Fruit fly (Drosophila melanogaster) whole organism, wandering third instar larva: ENCODE measurements around the gene CG2519.

Experiments
- Abd-B ChIP-seq: fragments of >200 bp; optimal IDR thresholded peaks from 2 replicates; lab custom pipeline; 2017; ENCODE audit warnings: missing biosample characterization, missing genetic modification characterization
- CG32264 ChIP-seq: fragments of 200-800 bp; sonication (Bioruptor generic); optimal IDR thresholded peaks from 2 replicates; lab custom pipeline; 2016; ENCODE audit warnings: missing biosample characterization, missing genetic modification characterization
- CG9705 ChIP-seq: fragments of 200-800 bp; sonication (Bioruptor generic); optimal IDR thresholded peaks from 2 replicates; lab custom pipeline; 2018; ENCODE audit warnings: missing biosample characterization, mild to moderate bottlenecking, missing genetic modification characterization
- CrebA ChIP-seq: fragments of 200-800 bp; sonication (Bioruptor generic); optimal IDR thresholded peaks from 2 replicates; lab custom pipeline; 2016; ENCODE audit warnings: missing biosample characterization, mild to moderate bottlenecking, missing genetic modification characterization, borderline replicate concordance
- Dfd ChIP-seq: fragments of >200 bp; optimal IDR thresholded peaks from 2 replicates; lab custom pipeline; 2017; ENCODE audit warnings: missing biosample characterization, missing genetic modification characterization
- Dif ChIP-seq: fragments of 200-275, 200-300 bp; sonication (Bioruptor generic); optimal IDR thresholded peaks from 2 replicates; lab custom pipeline; 2018; ENCODE audit warnings: missing biosample characterization, missing genetic modification characterization; ENCODE audit not compliant: partially characterized antibody
- GATAd ChIP-seq: sonication (Bioruptor generic); optimal IDR thresholded peaks from 2 replicates; lab custom pipeline; 2016; ENCODE audit warnings: missing biosample characterization, missing genetic modification characterization
- HLH106 ChIP-seq: fragments of 200-800 bp; optimal IDR thresholded peaks from 3 replicates; lab custom pipeline; 2019; ENCODE audit warnings: missing biosample characterization, mild to moderate bottlenecking, missing genetic modification characterization, moderate library complexity
- Hnf4 ChIP-seq: fragments of 200-800 bp; sonication (Bioruptor generic); optimal IDR thresholded peaks from 2 replicates; lab custom pipeline; 2016; ENCODE audit warnings: missing biosample characterization, mild to moderate bottlenecking, missing genetic modification characterization
- Hr78 ChIP-seq: fragments of >200 bp; optimal IDR thresholded peaks from 2 replicates; lab custom pipeline; 2017; ENCODE audit warnings: missing biosample characterization, missing genetic modification characterization
- Hr83 ChIP-seq: fragments of 200-300 bp; sonication (Bioruptor generic); optimal IDR thresholded peaks from 2 replicates; lab custom pipeline; 2016; ENCODE audit warnings: missing biosample characterization, mild to moderate bottlenecking, missing genetic modification characterization, moderate library complexity; ENCODE audit not compliant: poor library complexity, severe bottlenecking
- Jra ChIP-seq: sonication (Bioruptor generic); optimal IDR thresholded peaks from 2 replicates; lab custom pipeline; 2016; ENCODE audit warnings: missing biosample characterization, missing genetic modification characterization
- Mio ChIP-seq: sonication (Bioruptor generic); optimal IDR thresholded peaks from 2 replicates; lab custom pipeline; 2016; ENCODE audit warnings: missing biosample characterization, missing genetic modification characterization
- Myc ChIP-seq: fragments of >200 bp; optimal IDR thresholded peaks from 2 replicates; lab custom pipeline; 2017
- N ChIP-seq: fragments of >200 bp; optimal IDR thresholded peaks from 2 replicates; lab custom pipeline; 2018; ENCODE audit warnings: missing biosample characterization, missing external identifiers, missing genetic modification characterization
- OdsH ChIP-seq: fragments of 200-800 bp; sonication (Bioruptor generic); optimal IDR thresholded peaks from 2 replicates; lab custom pipeline; 2016; ENCODE audit warnings: missing biosample characterization, mild to moderate bottlenecking, missing genetic modification characterization
- Rel ChIP-seq, 2 experiments: fragments of 200-800 bp; sonication (Bioruptor generic) in 1 of 2; optimal IDR thresholded peaks; 2 replicates in 1 of 2; 3 replicates in 1 of 2; lab custom pipeline; 2016 to 2019; ENCODE audit warnings: mild to moderate bottlenecking in 2 of 2, missing biosample characterization in 2 of 2, missing genetic modification characterization in 2 of 2, moderate library complexity in 1 of 2
- Sp1 ChIP-seq: fragments of 200-800 bp; sonication (Bioruptor generic); optimal IDR thresholded peaks from 3 replicates; lab custom pipeline; 2019; ENCODE audit warnings: missing biosample characterization, mild to moderate bottlenecking, missing genetic modification characterization, moderate library complexity
- Vsx2 ChIP-seq: fragments of 200-300, 225-300 bp; sonication (Bioruptor generic); optimal IDR thresholded peaks from 2 replicates; lab custom pipeline; 2018; ENCODE audit warnings: missing biosample characterization, missing genetic modification characterization; ENCODE audit not compliant: partially characterized antibody
- br ChIP-seq: fragments of 200-800 bp; sonication (Bioruptor generic); optimal IDR thresholded peaks from 2 replicates; lab custom pipeline; 2016; ENCODE audit warnings: missing biosample characterization, missing genetic modification characterization
- brk ChIP-seq: fragments of 200-800 bp; sonication (Bioruptor generic); optimal IDR thresholded peaks from 2 replicates; lab custom pipeline; 2016; ENCODE audit warnings: missing biosample characterization, mild to moderate bottlenecking, missing genetic modification characterization
- dl ChIP-seq, 2 experiments: fragments of 175-275, 200-275 bp in 1 of 2; fragments of 200-275 bp in 1 of 2; sonication (Bioruptor generic); optimal IDR thresholded peaks; lab custom pipeline; 2018; ENCODE audit warnings: mild to moderate bottlenecking in 2 of 2, missing biosample characterization in 2 of 2, missing genetic modification characterization in 2 of 2, moderate library complexity in 2 of 2; ENCODE audit not compliant: partially characterized antibody in 2 of 2, insufficient read depth in 1 of 2
- dmrt93B ChIP-seq: fragments of 200-800 bp; sonication (Bioruptor generic); optimal IDR thresholded peaks from 2 replicates; lab custom pipeline; 2018; ENCODE audit warnings: missing biosample characterization, mild to moderate bottlenecking, missing genetic modification characterization
- dsf ChIP-seq: sonication (Bioruptor generic); optimal IDR thresholded peaks from 2 replicates; lab custom pipeline; 2016; ENCODE audit warnings: missing biosample characterization, missing genetic modification characterization, borderline replicate concordance
- ey ChIP-seq: fragments of 200-800 bp; sonication (Bioruptor generic); optimal IDR thresholded peaks from 2 replicates; lab custom pipeline; 2016; ENCODE audit warnings: missing biosample characterization, missing genetic modification characterization
- foxo ChIP-seq, 2 experiments: fragments of 200-800 bp; sonication (Bioruptor generic); optimal IDR thresholded peaks; 2 replicates in 1 of 2; 3 replicates in 1 of 2; lab custom pipeline; 2016 to 2017; ENCODE audit warnings: missing biosample characterization in 2 of 2, missing genetic modification characterization in 2 of 2
- fru ChIP-seq: fragments of 200-800 bp; sonication (Bioruptor generic); optimal IDR thresholded peaks from 3 replicates; lab custom pipeline; 2016; ENCODE audit warnings: missing biosample characterization, mild to moderate bottlenecking, missing genetic modification characterization
- h ChIP-seq: fragments of 200-800 bp; sonication (Bioruptor generic); optimal IDR thresholded peaks from 3 replicates; lab custom pipeline; 2016; ENCODE audit warnings: missing biosample characterization, mild to moderate bottlenecking, missing genetic modification characterization
- jim ChIP-seq: fragments of 175-275, 200-325 bp; sonication (Bioruptor generic); optimal IDR thresholded peaks from 2 replicates; lab custom pipeline; 2016; ENCODE audit warnings: missing biosample characterization, mild to moderate bottlenecking, missing genetic modification characterization
- lola ChIP-seq: fragments of >200 bp; optimal IDR thresholded peaks from 2 replicates; lab custom pipeline; 2017; ENCODE audit warnings: missing biosample characterization, missing genetic modification characterization
- pan ChIP-seq: fragments of >200 bp; optimal IDR thresholded peaks from 2 replicates; lab custom pipeline; 2017
- psq ChIP-seq: fragments of 200-800 bp; sonication (Bioruptor generic); optimal IDR thresholded peaks from 3 replicates; lab custom pipeline; 2017; ENCODE audit warnings: missing biosample characterization, mild to moderate bottlenecking, missing genetic modification characterization, moderate library complexity
- rgr ChIP-seq: fragments of 200-800 bp; sonication (Bioruptor generic); optimal IDR thresholded peaks from 3 replicates; lab custom pipeline; 2016; ENCODE audit warnings: missing biosample characterization, mild to moderate bottlenecking, missing genetic modification characterization
- sage ChIP-seq: fragments of 200-800 bp; sonication (Bioruptor generic); optimal IDR thresholded peaks from 2 replicates; lab custom pipeline; 2016; ENCODE audit warnings: missing biosample characterization, mild to moderate bottlenecking, missing genetic modification characterization
- sv ChIP-seq: fragments of 200-800 bp; sonication (Bioruptor generic); optimal IDR thresholded peaks from 3 replicates; lab custom pipeline; 2016; ENCODE audit warnings: missing biosample characterization, missing genetic modification characterization
- tai ChIP-seq: sonication (Bioruptor generic); optimal IDR thresholded peaks from 2 replicates; lab custom pipeline; 2016; ENCODE audit warnings: missing biosample characterization, missing genetic modification characterization
- usp ChIP-seq: fragments of >200 bp; optimal IDR thresholded peaks from 2 replicates; lab custom pipeline; 2017; ENCODE audit warnings: missing biosample characterization, missing genetic modification characterization
- woc ChIP-seq: sonication (Bioruptor generic); optimal IDR thresholded peaks from 2 replicates; lab custom pipeline; 2016; ENCODE audit warnings: missing biosample characterization, mild to moderate bottlenecking, missing genetic modification characterization

The CG2519 gene

DNA sequence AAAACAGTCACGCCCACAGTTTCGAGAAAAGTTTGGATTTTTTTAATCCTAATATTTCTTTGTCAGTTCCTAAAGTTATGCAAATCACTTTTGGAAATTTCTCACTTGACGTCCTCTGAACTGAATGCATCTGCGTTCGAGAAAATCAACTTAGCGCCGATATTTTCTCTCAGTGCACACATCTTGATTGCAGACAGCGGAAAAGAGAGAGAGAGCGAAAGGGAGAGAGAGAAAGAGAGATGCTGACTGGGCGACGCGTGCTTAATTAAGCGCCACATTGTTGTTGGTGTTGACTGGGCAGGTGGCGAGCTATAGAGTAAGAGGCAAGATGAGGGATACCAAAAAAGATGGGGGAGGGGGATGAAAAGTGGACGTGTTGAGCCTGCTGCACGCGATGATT, 28.9 kb downstream of the CG2519 start (continued):
- TF ChIP-seq dl (GFP tag; optimal IDR thresholded peaks at IDR 0.05; lab: Kevin White, UChicago; ENCODE audit: insufficient read depth in 1 of 2, partially characterized antibody in 2 of 2) = no peak
- no peak for TF ChIP-seq Sp1 (GFP tag; lab: Kevin White, UChicago)
- TF ChIP-seq ey (GFP tag; lab: Kevin White, UChicago) = peak; percentile 40
- TF ChIP-seq tai (GFP tag; lab: Kevin White, UChicago) = no peak
- TF ChIP-seq Vsx2 (GFP tag; lab: Kevin White, UChicago) = no peak
- no peak for TF ChIP-seq lola (GFP tag; lab: Kevin White, UChicago)
- TF ChIP-seq Jra (GFP tag; lab: Kevin White, UChicago) = no peak
- TF ChIP-seq foxo (GFP tag; optimal IDR thresholded peaks at IDR 0.05; lab: Kevin White, UChicago) = peak in 1 of 2 experiments; percentile 62
- TF ChIP-seq sv = no peak
- no peak for TF ChIP-seq CG9705 (GFP tag; lab: Kevin White, UChicago)
- peak; percentile 39 for TF ChIP-seq OdsH (GFP tag; lab: Kevin White, UChicago)
- no peak for TF ChIP-seq Hr78 (GFP tag; lab: Kevin White, UChicago)
- TF ChIP-seq HLH106 (tag; lab: Kevin White, UChicago) = peak; percentile 48
- no peak for TF ChIP-seq CG32264 (GFP tag; lab: Kevin White, UChicago)
- no peak for TF ChIP-seq N (GFP tag; lab: Kevin White, UChicago)
- no peak for TF ChIP-seq GATAd (GFP tag; lab: Kevin White, UChicago)
- peak; percentile 35 for TF ChIP-seq h
- TF ChIP-seq, all 38 proteins: peak for 11

DNA sequence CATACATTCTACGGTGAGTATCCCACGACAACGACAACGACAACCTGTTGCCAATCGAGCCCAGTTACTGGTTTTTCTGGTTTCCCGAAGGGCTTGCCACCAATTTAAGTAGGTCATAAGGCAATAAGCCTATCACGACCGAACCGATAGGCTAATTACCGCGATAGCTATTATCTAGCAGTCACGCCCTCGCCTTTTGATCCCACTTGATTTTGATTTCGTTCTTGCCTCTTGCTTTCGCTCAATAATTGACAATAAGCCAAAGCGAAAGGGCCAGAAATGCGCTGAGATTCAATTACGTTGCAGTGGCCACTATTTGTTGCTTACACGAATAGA, 29.7 kb downstream of the CG2519 start:
- TF ChIP-seq Vsx2 (GFP tag; lab: Kevin White, UChicago) (peak; percentile 71), Dif (GFP tag; lab: Kevin White, UChicago) (peak; percentile 44), CG32264 (GFP tag; lab: Kevin White, UChicago) (no peak), woc (no peak)

DNA sequence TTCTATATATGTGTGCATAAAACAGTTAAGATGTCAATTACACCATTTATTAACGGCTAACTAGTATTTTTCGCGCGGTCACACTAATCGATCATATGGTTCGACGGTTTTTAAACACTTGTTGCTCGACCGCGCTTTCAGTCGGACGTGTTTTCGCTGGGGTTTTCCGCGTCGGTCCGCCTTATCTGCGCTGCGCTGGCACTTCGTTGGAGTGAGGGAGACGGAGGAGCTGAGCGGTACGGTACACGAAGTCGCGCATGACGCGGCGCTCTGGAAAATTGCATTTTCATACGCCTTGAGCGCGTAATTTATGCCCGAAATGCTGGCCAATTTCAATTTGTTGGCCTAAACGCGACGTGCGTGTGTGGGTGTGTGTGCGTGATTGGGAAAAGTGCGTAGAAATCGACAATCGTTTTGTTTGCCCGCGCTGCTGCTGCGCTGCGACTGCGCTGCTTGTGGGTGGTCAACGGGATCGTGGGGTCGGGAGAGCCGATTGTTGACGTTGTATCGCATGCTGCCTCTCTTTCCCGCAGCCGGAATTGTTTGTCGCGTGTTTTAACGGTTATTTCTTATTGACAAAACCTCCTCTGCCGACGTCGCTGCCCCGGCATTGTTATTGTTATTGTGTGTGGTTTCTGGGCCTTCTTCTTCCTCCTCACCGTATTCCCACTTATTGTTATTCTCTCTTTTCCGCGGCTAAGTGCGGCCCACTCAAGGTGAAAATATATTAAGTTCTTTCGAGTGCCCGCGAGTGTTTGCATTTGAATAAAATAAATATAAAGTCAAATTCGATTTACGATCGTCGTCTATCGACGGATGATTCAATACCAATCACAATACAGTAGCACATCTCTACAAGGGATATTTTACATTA, 30.3 kb downstream of the CG2519 start, which contains the start of gene Itpr:
TSS of gene Itpr (plus strand) at position 116 of the 874 bp plus-strand sequence.
- TF ChIP-seq rgr (GFP tag; lab: Kevin White, UChicago) (no peak), OdsH (GFP tag; lab: Kevin White, UChicago) (peak; percentile 16), usp (GFP tag; lab: Kevin White, UChicago) (no peak), Vsx2 (GFP tag; lab: Kevin White, UChicago) (no peak), GATAd (GFP tag; lab: Kevin White, UChicago) (no peak), lola (GFP tag; lab: Kevin White, UChicago) (no peak), N (GFP tag; lab: Kevin White, UChicago) (no peak), brk (GFP tag; lab: Kevin White, UChicago) (no peak), dmrt93B (GFP tag; lab: Kevin White, UChicago) (no peak), jim (GFP tag; lab: Kevin White, UChicago) (no peak), sage (GFP tag; lab: Kevin White, UChicago) (no peak), Sp1 (GFP tag; lab: Kevin White, UChicago) (peak; percentile 28), Hr78 (GFP tag; lab: Kevin White, UChicago) (no peak), Dfd (GFP tag; lab: Kevin White, UChicago) (no peak), fru (GFP tag; lab: Kevin White, UChicago) (no peak), HLH106 (tag; lab: Kevin White, UChicago) (no peak), Jra (GFP tag; lab: Kevin White, UChicago) (peak; percentile 49), Hnf4 (GFP tag; lab: Kevin White, UChicago) (peak; percentile 26), psq (peak; percentile 12), Rel (GFP tag; optimal IDR thresholded peaks at IDR 0.05; lab: Kevin White, UChicago) (no peak), Rel (tag; optimal IDR thresholded peaks at IDR 0.05; lab: Kevin White, UChicago) (peak; percentile 73), Dif (GFP tag; lab: Kevin White, UChicago) (peak; percentile 34), Hr83 (peak; percentile 62), foxo (GFP tag; optimal IDR thresholded peaks at IDR 0.05; lab: Kevin White, UChicago) (peak in 1 of 2 experiments; percentile 7), sv (no peak), Abd-B (GFP tag; lab: Kevin White, UChicago) (no peak), pan (lab: Kevin White, UChicago) (no peak), woc (no peak), br (peak; percentile 15), dl (GFP tag; optimal IDR thresholded peaks at IDR 0.05; lab: Kevin White, UChicago; ENCODE audit: insufficient read depth in 1 of 2, partially characterized antibody in 2 of 2) (no peak), dsf (GFP tag; lab: Kevin White, UChicago) (no peak), Mio (GFP tag; lab: Kevin White, UChicago) (no peak), CG32264 (GFP tag; lab: Kevin White, UChicago) (no peak), h (peak; percentile 82), CrebA (GFP tag; lab: Kevin White, UChicago) (peak; percentile 72), CG9705 (GFP tag; lab: Kevin White, UChicago) (no peak), ey (GFP tag; lab: Kevin White, UChicago) (no peak), Myc (no peak), tai (GFP tag; lab: Kevin White, UChicago) (peak; percentile 8)
